Worm (Caenorhabditis elegans) whole organism, L1 larva: ENCODE data around the gene C27D6.3.
A peak's percentile ranks its signal among the peaks of the same experiment; 100 is the strongest.

Experiments used
- C16A3.4 ChIP-seq: fragments of 150-350 bp; optimal IDR thresholded peaks from 2 replicates; lab custom pipeline; 2014; ENCODE audit warnings: missing biosample characterization, missing genetic modification characterization
- Y116A8C.19 ChIP-seq: sonication (generic microtip); optimal IDR thresholded peaks from 2 replicates; lab custom pipeline; 2016; ENCODE audit warnings: missing compliant biosample characterization, missing genetic modification characterization, borderline replicate concordance
- aha-1 ChIP-seq: fragments of 150-350 bp; optimal IDR thresholded peaks from 2 replicates; lab custom pipeline; 2014; ENCODE audit warnings: missing biosample characterization, missing genetic modification characterization
- alr-1 ChIP-seq: fragments of 200-800 bp; sonication (Bioruptor generic); optimal IDR thresholded peaks from 2 replicates; lab custom pipeline; 2018; ENCODE audit warnings: borderline replicate concordance, mild to moderate bottlenecking, missing genetic modification characterization, missing compliant biosample characterization
- blmp-1 ChIP-seq: fragments of 150-350 bp; optimal IDR thresholded peaks from 2 replicates; lab custom pipeline; 2014; ENCODE audit warnings: missing biosample characterization, missing genetic modification characterization
- ceh-63 ChIP-seq: fragments of 200-800 bp; sonication (Bioruptor generic); optimal IDR thresholded peaks from 2 replicates; lab custom pipeline; 2018; ENCODE audit warnings: mild to moderate bottlenecking, missing genetic modification characterization, missing compliant biosample characterization
- ceh-82 ChIP-seq, 3 experiments: fragments of 150-350 bp in 1 of 3; sonication (generic microtip) in 2 of 3; optimal IDR thresholded peaks; 2 replicates each; lab custom pipeline; 2014 to 2017; ENCODE audit warnings: missing biosample characterization in 3 of 3, missing genetic modification characterization in 3 of 3
- ceh-90 ChIP-seq: sonication (generic microtip); optimal IDR thresholded peaks from 2 replicates; lab custom pipeline; 2016; ENCODE audit warnings: missing genetic modification characterization, missing compliant biosample characterization
- dsc-1 ChIP-seq: sonication (generic microtip); optimal IDR thresholded peaks from 2 replicates; lab custom pipeline; 2016; ENCODE audit warnings: mild to moderate bottlenecking, missing genetic modification characterization, missing compliant biosample characterization
- efl-1 ChIP-seq, 4 experiments: fragments of 150-350 bp; optimal IDR thresholded peaks in 3 of 4; peaks in 1 of 4; 1 replicate in 1 of 4; 2 replicates in 3 of 4; lab custom pipeline; 2014; ENCODE audit warnings: missing biosample characterization in 2 of 4, missing genetic modification characterization in 2 of 4, missing genetic modification reagents in 2 of 4
- efl-3 ChIP-seq: fragments of 200-800 bp; sonication (Bioruptor generic); optimal IDR thresholded peaks from 2 replicates; lab custom pipeline; 2018; ENCODE audit warnings: mild to moderate bottlenecking, missing genetic modification characterization, missing compliant biosample characterization
- elt-3 ChIP-seq, 6 experiments: fragments of 150-350 bp in 1 of 6; sonication (generic microtip); optimal IDR thresholded peaks; 2 replicates each; lab custom pipeline; 2017 to 2018; ENCODE audit warnings: missing biosample characterization in 6 of 6, missing genetic modification characterization in 6 of 6, inconsistent platforms in 1 of 6
- fkh-4 ChIP-seq: sonication (generic microtip); optimal IDR thresholded peaks from 2 replicates; lab custom pipeline; 2016; ENCODE audit warnings: missing compliant biosample characterization, missing genetic modification characterization, borderline replicate concordance
- fos-1 ChIP-seq: fragments of 150-350 bp; optimal IDR thresholded peaks from 2 replicates; lab custom pipeline; 2014; ENCODE audit warnings: missing biosample characterization, missing genetic modification characterization
- grh-1 ChIP-seq: fragments of 200-800 bp; sonication (Bioruptor generic); IDR thresholded peaks from 2 replicates; pipeline ENCODE4 v1.3.6; 2022; ENCODE audit warnings: missing genetic modification reagents, missing genetic modification characterization, missing compliant biosample characterization
- hlh-17 ChIP-seq: fragments of 200-800 bp; sonication (Bioruptor generic); optimal IDR thresholded peaks from 2 replicates; lab custom pipeline; 2018; ENCODE audit warnings: missing genetic modification characterization, mild to moderate bottlenecking, missing compliant biosample characterization, moderate library complexity, borderline replicate concordance
- isw-1 ChIP-seq: fragments of 200-800 bp; sonication (Bioruptor generic); IDR thresholded peaks from 2 replicates; pipeline ENCODE4 v1.3.6; 2022; ENCODE audit warnings: missing genetic modification characterization, missing compliant biosample characterization
- lin-13 ChIP-seq: fragments of 150-350 bp; optimal IDR thresholded peaks from 2 replicates; lab custom pipeline; 2014; ENCODE audit warnings: missing biosample characterization, missing genetic modification reagents, missing genetic modification characterization
- lin-14 ChIP-seq: fragments of 200-800 bp; sonication (Bioruptor generic); optimal IDR thresholded peaks from 2 replicates; lab custom pipeline; 2018; ENCODE audit warnings: mild to moderate bottlenecking, missing genetic modification characterization, moderate library complexity, missing compliant biosample characterization
- lin-15B ChIP-seq: fragments of 150-350 bp; sonication (generic microtip); optimal IDR thresholded peaks from 3 replicates; lab custom pipeline; 2014; ENCODE audit warnings: missing biosample characterization, missing genetic modification characterization
- lsy-2 ChIP-seq, 2 experiments: fragments of 150-350 bp; optimal IDR thresholded peaks; 2 replicates each; lab custom pipeline; 2014; ENCODE audit warnings: missing biosample characterization in 2 of 2, missing genetic modification characterization in 2 of 2
- mab-9 ChIP-seq: fragments of 200-800 bp; sonication (Bioruptor generic); IDR thresholded peaks from 2 replicates; pipeline ENCODE4 v1.3.6; 2022; ENCODE audit warnings: missing genetic modification reagents, missing genetic modification characterization, missing compliant biosample characterization
- mef-2 ChIP-seq: fragments of 150-350 bp; optimal IDR thresholded peaks from 2 replicates; lab custom pipeline; 2014; ENCODE audit warnings: missing biosample characterization, missing genetic modification characterization
- mep-1 ChIP-seq: fragments of 150-350 bp; optimal IDR thresholded peaks from 2 replicates; lab custom pipeline; 2014; ENCODE audit warnings: missing biosample characterization, missing genetic modification characterization
- nhr-11 ChIP-seq: fragments of 150-350 bp; optimal IDR thresholded peaks from 2 replicates; lab custom pipeline; 2014; ENCODE audit warnings: missing biosample characterization, missing genetic modification characterization
- nhr-12 ChIP-seq: sonication (generic microtip); optimal IDR thresholded peaks from 2 replicates; lab custom pipeline; 2017; ENCODE audit warnings: missing biosample characterization, missing genetic modification characterization
- nhr-19 ChIP-seq: fragments of 200-800 bp; sonication (Bioruptor generic); conservative IDR thresholded peaks from 2 replicates; pipeline ENCODE4 v1.3.6; 2022; ENCODE audit warnings: missing genetic modification characterization, missing compliant biosample characterization
- nhr-20 ChIP-seq: sonication (generic microtip); optimal IDR thresholded peaks from 2 replicates; lab custom pipeline; 2016; ENCODE audit warnings: mild to moderate bottlenecking, missing genetic modification characterization, missing compliant biosample characterization
- nhr-237 ChIP-seq: fragments of 150-350 bp; optimal IDR thresholded peaks from 2 replicates; lab custom pipeline; 2014; ENCODE audit warnings: missing biosample characterization, missing genetic modification characterization
- nhr-71 ChIP-seq: sonication (generic microtip); optimal IDR thresholded peaks from 2 replicates; lab custom pipeline; 2016; ENCODE audit warnings: mild to moderate bottlenecking, missing genetic modification characterization, moderate library complexity, missing compliant biosample characterization
- nhr-76 ChIP-seq: sonication (generic microtip); optimal IDR thresholded peaks from 2 replicates; lab custom pipeline; 2017; ENCODE audit warnings: missing biosample characterization, missing genetic modification characterization
- nhr-90 ChIP-seq: sonication (generic microtip); optimal IDR thresholded peaks from 2 replicates; lab custom pipeline; 2016; ENCODE audit warnings: mild to moderate bottlenecking, missing genetic modification characterization, missing compliant biosample characterization; ENCODE audit not compliant: poor library complexity
- pax-3 ChIP-seq: fragments of 200-800 bp; sonication (Bioruptor generic); optimal IDR thresholded peaks from 2 replicates; lab custom pipeline; 2018; ENCODE audit warnings: mild to moderate bottlenecking, missing genetic modification characterization, moderate library complexity, missing compliant biosample characterization
- pqm-1 ChIP-seq: sonication (generic microtip); optimal IDR thresholded peaks from 3 replicates; lab custom pipeline; 2017; ENCODE audit warnings: missing biosample characterization, missing genetic modification characterization
- rnt-1 ChIP-seq: sonication (generic microtip); optimal IDR thresholded peaks from 2 replicates; lab custom pipeline; 2016; ENCODE audit warnings: mild to moderate bottlenecking, missing genetic modification characterization, moderate library complexity, missing compliant biosample characterization
- snu-23 ChIP-seq: sonication (generic microtip); optimal IDR thresholded peaks from 2 replicates; lab custom pipeline; 2016; ENCODE audit warnings: missing genetic modification characterization, missing compliant biosample characterization
- sptf-1 ChIP-seq: fragments of 150-350 bp; optimal IDR thresholded peaks from 2 replicates; lab custom pipeline; 2014; ENCODE audit warnings: missing biosample characterization, missing genetic modification characterization
- tlp-1 ChIP-seq: fragments of 150-350 bp; optimal IDR thresholded peaks from 2 replicates; lab custom pipeline; 2014; ENCODE audit warnings: missing biosample characterization, missing genetic modification characterization
- unc-130 ChIP-seq: fragments of 150-350 bp; optimal IDR thresholded peaks from 2 replicates; lab custom pipeline; 2017; ENCODE audit warnings: missing biosample characterization, missing genetic modification characterization, inconsistent platforms
- unc-30 ChIP-seq: sonication (generic microtip); optimal IDR thresholded peaks from 2 replicates; lab custom pipeline; 2017; ENCODE audit warnings: missing biosample characterization, missing genetic modification characterization
- unc-86 ChIP-seq: sonication (generic microtip); optimal IDR thresholded peaks from 2 replicates; lab custom pipeline; 2016; ENCODE audit warnings: missing genetic modification characterization, missing compliant biosample characterization
- xbp-1 ChIP-seq: sonication (generic microtip); optimal IDR thresholded peaks from 2 replicates; lab custom pipeline; 2016; ENCODE audit warnings: missing genetic modification characterization, missing compliant biosample characterization
- zip-4 ChIP-seq: fragments of 200-800 bp; sonication (Bioruptor generic); optimal IDR thresholded peaks from 2 replicates; lab custom pipeline; 2018; ENCODE audit warnings: mild to moderate bottlenecking, missing genetic modification characterization, moderate library complexity, missing compliant biosample characterization

Gene C27D6.3

ce11 chrII:5174370-5174769 is at the start of gene C27D6.3:
Gene C27D6.3 (minus strand): TSS chrII:5174470.
- TF ChIP-seq unc-30: no peak
- no peak for TF ChIP-seq elt-3 (tag; optimal IDR thresholded peaks at IDR 0.05; lab: Kevin White, UChicago)
- no peak for TF ChIP-seq efl-1 (optimal IDR thresholded peaks at IDR 0.05; lab: Kevin White, UChicago)
- TF ChIP-seq efl-1 (GFP tag; optimal IDR thresholded peaks at IDR 0.05 in 1 of 2; lab: Kevin White, UChicago): no peak
- no peak for TF ChIP-seq isw-1 (GFP tag; lab: Robert Waterston, UW)
- TF ChIP-seq xbp-1 (tag; lab: Kevin White, UChicago): no peak
- no peak for TF ChIP-seq nhr-19 (GFP tag; lab: Robert Waterston, UW)
- no peak for TF ChIP-seq blmp-1 (tag; lab: Kevin White, UChicago)
- no peak for TF ChIP-seq ceh-82 (tag; optimal IDR thresholded peaks at IDR 0.05; lab: Kevin White, UChicago)
- TF ChIP-seq sptf-1: no peak
- no peak for TF ChIP-seq ceh-90 (tag; lab: Kevin White, UChicago)
- no peak for TF ChIP-seq aha-1 (tag; lab: Kevin White, UChicago)
- no peak for TF ChIP-seq hlh-17 (GFP tag; lab: Kevin White, UChicago)
- no peak for TF ChIP-seq mab-9
- TF ChIP-seq nhr-71 (tag; lab: Kevin White, UChicago): no peak
- TF ChIP-seq, all 84 proteins: peak for 0

DNA sequence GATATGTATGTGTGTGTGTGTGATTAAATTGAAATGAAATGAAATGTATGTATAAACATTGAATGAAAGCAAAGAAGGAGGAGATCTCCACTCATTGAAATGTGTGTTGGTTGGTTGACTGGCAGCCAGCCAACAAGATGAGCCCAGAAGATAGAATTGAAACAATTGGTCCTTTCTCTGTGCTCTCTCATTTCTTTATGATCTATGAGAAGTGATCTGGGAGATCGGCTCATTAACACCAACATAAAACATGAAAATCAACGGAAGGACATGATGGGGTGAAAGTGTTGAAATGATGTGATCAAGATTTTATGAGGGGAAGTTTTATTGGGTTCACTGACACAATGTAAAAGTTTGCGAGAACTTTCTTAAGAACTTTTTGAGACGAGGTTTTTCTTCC is 48.6 kb upstream of the C27D6.3 start:
- peak; percentile 5 for TF ChIP-seq lin-14 (GFP tag; lab: Kevin White, UChicago)
- TF ChIP-seq alr-1: no peak
- TF ChIP-seq rnt-1 (tag; lab: Kevin White, UChicago): peak; percentile 72
- peak in 1 of 2 experiments; percentile 1 for TF ChIP-seq lsy-2 (tag; optimal IDR thresholded peaks at IDR 0.05; lab: Kevin White, UChicago)
- peak; percentile 1 for TF ChIP-seq snu-23 (GFP tag; lab: Kevin White, UChicago)
- TF ChIP-seq nhr-71 (tag; lab: Kevin White, UChicago): peak; percentile 41
- peak; percentile 32 for TF ChIP-seq dsc-1 (tag; lab: Kevin White, UChicago)
- no peak for TF ChIP-seq pax-3 (tag; lab: Kevin White, UChicago)

DNA sequence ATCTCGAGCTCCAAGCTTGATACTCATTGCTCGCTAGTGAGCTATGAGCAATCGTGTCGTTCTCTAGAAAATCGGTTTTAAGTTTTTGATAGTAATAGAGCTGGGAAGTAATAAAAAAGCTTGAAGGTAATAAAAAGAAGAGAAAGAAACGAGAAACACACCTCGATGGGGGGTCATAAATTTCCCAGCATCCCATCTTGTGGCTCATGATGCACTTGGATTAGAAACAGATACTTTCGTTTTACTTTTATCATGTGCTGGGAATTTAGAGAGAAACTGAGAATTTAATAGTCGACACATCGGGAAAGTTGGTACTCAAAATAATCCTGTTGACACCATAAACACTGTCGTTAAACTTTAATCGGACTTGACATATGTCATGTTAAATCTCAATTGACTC is 46.4 kb upstream of the C27D6.3 start:
- TF ChIP-seq nhr-90 (tag; lab: Kevin White, UChicago): no peak
- TF ChIP-seq aha-1 (tag; lab: Kevin White, UChicago): no peak
- no peak for TF ChIP-seq pqm-1 (tag; lab: Kevin White, UChicago)
- TF ChIP-seq unc-30: no peak
- no peak for TF ChIP-seq Y116A8C.19 (tag; lab: Kevin White, UChicago)
- peak; percentile 96 for TF ChIP-seq dsc-1 (tag; lab: Kevin White, UChicago)
- TF ChIP-seq nhr-237 (tag; lab: Kevin White, UChicago): no peak
- TF ChIP-seq nhr-11 (tag; lab: Kevin White, UChicago): no peak
- TF ChIP-seq rnt-1 (tag; lab: Kevin White, UChicago): peak; percentile 65
- TF ChIP-seq mep-1 (tag; lab: Kevin White, UChicago): no peak
- TF ChIP-seq nhr-12 (tag; lab: Kevin White, UChicago): no peak
- TF ChIP-seq unc-86: no peak
- no peak for TF ChIP-seq grh-1 (GFP tag; lab: Robert Waterston, UW)
- no peak for TF ChIP-seq nhr-20 (tag; lab: Kevin White, UChicago)
- TF ChIP-seq fkh-4 (tag; lab: Kevin White, UChicago): peak; percentile 73
- TF ChIP-seq lin-15B (tag; lab: Kevin White, UChicago): no peak
- TF ChIP-seq unc-130: peak; percentile 16
- peak; percentile 16 for TF ChIP-seq snu-23 (GFP tag; lab: Kevin White, UChicago)
- no peak for TF ChIP-seq efl-3 (GFP tag; lab: Kevin White, UChicago)
- peak; percentile 2 for TF ChIP-seq C16A3.4 (tag; lab: Kevin White, UChicago)
- no peak for TF ChIP-seq mef-2 (tag; lab: Kevin White, UChicago)
- peak; percentile 36 for TF ChIP-seq nhr-71 (tag; lab: Kevin White, UChicago)
- no peak for TF ChIP-seq zip-4 (GFP tag; lab: Kevin White, UChicago)
- no peak for TF ChIP-seq ceh-63 (GFP tag; lab: Kevin White, UChicago)
- TF ChIP-seq fos-1 (tag; lab: Kevin White, UChicago): no peak
- TF ChIP-seq lsy-2 (tag; optimal IDR thresholded peaks at IDR 0.05; lab: Kevin White, UChicago): peak in 1 of 2 experiments; percentile 19
- TF ChIP-seq lin-13 (GFP tag; lab: Kevin White, UChicago): no peak
- no peak for TF ChIP-seq nhr-76 (tag; lab: Kevin White, UChicago)
- TF ChIP-seq tlp-1 (tag; lab: Kevin White, UChicago): no peak
- TF ChIP-seq hlh-17 (GFP tag; lab: Kevin White, UChicago): no peak
- no peak for TF ChIP-seq efl-1 (optimal IDR thresholded peaks at IDR 0.05; lab: Kevin White, UChicago)
- TF ChIP-seq efl-1 (GFP tag; optimal IDR thresholded peaks at IDR 0.05 in 1 of 2; lab: Kevin White, UChicago): no peak
- no peak for TF ChIP-seq ceh-82 (tag; optimal IDR thresholded peaks at IDR 0.05; lab: Kevin White, UChicago)
